Worm (Caenorhabditis elegans) whole organism, midembryonic: Measurements from ENCODE around the gene F36H1.12.

Source experiments
- klf-2 ChIP-seq: fragments of 200-800 bp; sonication (Bioruptor generic); conservative IDR thresholded peaks from 2 replicates; pipeline ENCODE4 v1.3.6; 2022; ENCODE audit warnings: missing genetic modification reagents, missing genetic modification characterization, missing compliant biosample characterization
- med-1 ChIP-seq: sonication (generic microtip); optimal IDR thresholded peaks from 2 replicates; lab custom pipeline; 2017; ENCODE audit warnings: missing genetic modification characterization, mild to moderate bottlenecking, missing compliant biosample characterization, antibody characterized with exemption, missing genetic modification reagents; ENCODE audit not compliant: insufficient read depth
- ztf-29 ChIP-seq: fragments of 200-800 bp; sonication (Bioruptor generic); IDR thresholded peaks from 2 replicates; pipeline ENCODE4 v1.3.6; 2022; ENCODE audit warnings: missing genetic modification reagents, missing genetic modification characterization, missing compliant biosample characterization

DNA sequence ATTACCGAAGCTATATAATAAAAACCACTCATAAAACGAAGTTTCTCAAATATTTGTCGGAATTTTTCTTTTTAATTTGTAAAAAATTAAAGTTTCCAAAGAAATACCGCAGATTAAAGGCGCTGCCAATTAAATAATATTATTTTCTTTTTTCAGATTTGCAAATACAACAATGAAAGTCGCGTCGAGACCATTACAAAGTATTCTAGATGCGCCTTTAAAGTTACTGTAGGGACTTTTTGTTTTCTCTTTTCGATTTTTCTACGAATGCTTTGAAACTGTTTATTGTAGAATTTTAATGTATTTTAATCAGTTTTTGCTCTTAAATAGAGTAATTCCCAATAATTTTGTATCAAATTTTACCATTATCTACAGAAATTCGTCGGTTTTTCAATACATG lies 15.3 kb downstream of the F36H1.12 start:
- TF ChIP-seq med-1 (GFP tag; lab: Kevin White, UChicago) (no peak), ztf-29 (GFP tag; lab: Robert Waterston, UW) (no peak), klf-2 (no peak)
